Fruit fly (Drosophila melanogaster): ENCODE results near the gene CG8036.

Gene CG8036

dm6 chr3R:8711890-8712449 is 44.3 kb downstream of the CG8036 start (continued):
- TF ChIP-seq CG7556 (GFP tag; optimal IDR thresholded peaks at IDR 0.05) (no peak), Awh (GFP tag; IDR thresholded peaks at IDR 0.05) (no peak), lab (GFP tag; optimal IDR thresholded peaks at IDR 0.05) (no peak), CG2678 (tag; optimal IDR thresholded peaks at IDR 0.05) (peak; percentile 37), ewg (GFP tag; optimal IDR thresholded peaks at IDR 0.05) (no peak), fd3F (GFP tag; optimal IDR thresholded peaks at IDR 0.05) (no peak), CG9797 (GFP tag; optimal IDR thresholded peaks at IDR 0.05) (no peak), CG11093 (GFP tag; IDR thresholded peaks at IDR 0.05) (no peak), bcd (GFP tag; optimal IDR thresholded peaks at IDR 0.05) (no peak), CG8478 (optimal IDR thresholded peaks at IDR 0.05) (no peak), CG8089 (GFP tag; optimal IDR thresholded peaks at IDR 0.05) (no peak), HHEX (GFP tag; optimal IDR thresholded peaks at IDR 0.05) (no peak), MBD-R2 (GFP tag; IDR thresholded peaks at IDR 0.05) (no peak), dimm (GFP tag; IDR thresholded peaks at IDR 0.05) (no peak), CG11456 (GFP tag; IDR thresholded peaks at IDR 0.05) (no peak), Sox100B (GFP tag; optimal IDR thresholded peaks at IDR 0.05) (peak; percentile 17), CG17328 (GFP tag; IDR thresholded peaks at IDR 0.05) (peak; percentile 7; the same call in 1 of the 2 replicates), NfI (GFP tag; optimal IDR thresholded peaks at IDR 0.05) (no peak), CG3163 (GFP tag; optimal IDR thresholded peaks at IDR 0.05) (peak; percentile 1), CG18476 (GFP tag; optimal IDR thresholded peaks at IDR 0.05) (no peak), CG7745 (tag; optimal IDR thresholded peaks at IDR 0.05) (no peak), Sox102F (GFP tag; optimal IDR thresholded peaks at IDR 0.05) (peak; percentile 61), CG4617 (GFP tag; optimal IDR thresholded peaks at IDR 0.05; ENCODE audit: borderline replicate concordance) (no peak), CG5180 (GFP tag; optimal IDR thresholded peaks at IDR 0.05) (no peak), zen2 (GFP tag; IDR thresholded peaks at IDR 0.05; ENCODE audit: partially characterized antibody) (no peak), CG1792 (GFP tag; optimal IDR thresholded peaks at IDR 0.05) (no peak), ato (GFP tag; IDR thresholded peaks at IDR 0.05; ENCODE audit: partially characterized antibody) (no peak), Fer2 (tag; optimal IDR thresholded peaks at IDR 0.05) (no peak), bigmax (GFP tag; optimal IDR thresholded peaks at IDR 0.05) (no peak), ftz-f1 (GFP tag; optimal IDR thresholded peaks at IDR 0.05) (no peak), CG10959 (GFP tag; IDR thresholded peaks at IDR 0.05) (0 out of 2 replicates have a peak, but pooled peaks have one; percentile 28), salm (tag; optimal IDR thresholded peaks at IDR 0.05) (no peak), Hand (GFP tag; optimal IDR thresholded peaks at IDR 0.05) (no peak), Meics (GFP tag; optimal IDR thresholded peaks at IDR 0.05) (no peak), pnt (GFP tag; optimal IDR thresholded peaks at IDR 0.05) (no peak), CG6791 (GFP tag; IDR thresholded peaks at IDR 0.05; ENCODE audit: partially characterized antibody) (no peak), NK7.1 (GFP tag; optimal IDR thresholded peaks at IDR 0.05) (no peak), btn (GFP tag; optimal IDR thresholded peaks at IDR 0.05) (no peak), CG17612 (GFP tag; IDR thresholded peaks at IDR 0.05) (no peak), peb (GFP tag; IDR thresholded peaks at IDR 0.05) (no peak), pzg (GFP tag; optimal IDR thresholded peaks at IDR 0.05) (no peak), hbn (GFP tag; IDR thresholded peaks at IDR 0.05; ENCODE audit: partially characterized antibody) (no peak), BtbVII (GFP tag; optimal IDR thresholded peaks at IDR 0.05) (no peak), CG6254 (GFP tag; optimal IDR thresholded peaks at IDR 0.05) (no peak), CG12942 (GFP tag; optimal IDR thresholded peaks at IDR 0.05) (no peak), CG6813 (GFP tag; optimal IDR thresholded peaks at IDR 0.05) (no peak), Ssrp (tag; optimal IDR thresholded peaks at IDR 0.05) (no peak), H15 (GFP tag; IDR thresholded peaks at IDR 0.05) (no peak), Hsf (GFP tag; optimal IDR thresholded peaks at IDR 0.05) (no peak), CG15514 (GFP tag; optimal IDR thresholded peaks at IDR 0.05) (no peak)

Measured in whole organism, embryonic.